Worm (Caenorhabditis elegans): ENCODE measurements around the gene T26A5.6.

Gene T26A5.6

DNA sequence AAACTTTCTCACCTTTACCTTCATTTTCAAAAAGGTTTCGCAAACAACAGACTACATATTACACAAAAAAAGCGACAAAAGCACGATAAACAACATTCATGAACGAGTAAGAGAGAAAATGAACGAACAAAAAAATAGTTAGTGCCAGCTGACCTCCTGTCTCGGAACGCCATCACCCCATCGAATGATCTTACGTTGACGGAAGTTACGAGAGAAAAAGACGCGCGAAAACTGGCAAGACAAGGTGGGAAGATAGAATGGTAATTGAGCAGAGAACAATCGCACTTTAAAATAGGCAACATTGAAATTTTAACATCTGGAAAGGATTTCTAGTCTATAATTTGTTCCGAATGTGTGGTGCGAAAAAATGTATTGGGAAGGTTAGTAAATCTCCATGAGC is 30.3 kb downstream of the T26A5.6 start:
- TF ChIP-seq zag-1 (tag; optimal IDR thresholded peaks at IDR 0.05) = no peak
- TF ChIP-seq lsy-12 (tag; optimal IDR thresholded peaks at IDR 0.05) = no peak
- no peak for TF ChIP-seq lin-15B (tag; optimal IDR thresholded peaks at IDR 0.05)
- TF ChIP-seq ztf-4 (tag; optimal IDR thresholded peaks at IDR 0.05) = no peak
- TF ChIP-seq nhr-23 (tag; optimal IDR thresholded peaks at IDR 0.05) = peak; percentile 34
- peak; percentile 32 for TF ChIP-seq egl-5 (tag; optimal IDR thresholded peaks at IDR 0.05)
- peak; percentile 42 for TF ChIP-seq ama-1 (optimal IDR thresholded peaks at IDR 0.05)
- peak; percentile 12 for TF ChIP-seq nhr-43 (tag; optimal IDR thresholded peaks at IDR 0.05; ENCODE audit: poor library complexity, severe bottlenecking)
- TF ChIP-seq nfya-1 (tag; optimal IDR thresholded peaks at IDR 0.05; ENCODE audit: insufficient read depth) = peak; percentile 10
- TF ChIP-seq snpc-4 (tag; optimal IDR thresholded peaks at IDR 0.05) = peak; percentile 30
- TF ChIP-seq pha-4 (tag; optimal IDR thresholded peaks at IDR 0.05) = peak; percentile 28
- TF ChIP-seq fkh-2 (tag; optimal IDR thresholded peaks at IDR 0.05) = no peak
- peak; percentile 61 for TF ChIP-seq nhr-25 (tag; optimal IDR thresholded peaks at IDR 0.05)
- no peak for TF ChIP-seq elt-3 (tag; optimal IDR thresholded peaks at IDR 0.05)

DNA sequence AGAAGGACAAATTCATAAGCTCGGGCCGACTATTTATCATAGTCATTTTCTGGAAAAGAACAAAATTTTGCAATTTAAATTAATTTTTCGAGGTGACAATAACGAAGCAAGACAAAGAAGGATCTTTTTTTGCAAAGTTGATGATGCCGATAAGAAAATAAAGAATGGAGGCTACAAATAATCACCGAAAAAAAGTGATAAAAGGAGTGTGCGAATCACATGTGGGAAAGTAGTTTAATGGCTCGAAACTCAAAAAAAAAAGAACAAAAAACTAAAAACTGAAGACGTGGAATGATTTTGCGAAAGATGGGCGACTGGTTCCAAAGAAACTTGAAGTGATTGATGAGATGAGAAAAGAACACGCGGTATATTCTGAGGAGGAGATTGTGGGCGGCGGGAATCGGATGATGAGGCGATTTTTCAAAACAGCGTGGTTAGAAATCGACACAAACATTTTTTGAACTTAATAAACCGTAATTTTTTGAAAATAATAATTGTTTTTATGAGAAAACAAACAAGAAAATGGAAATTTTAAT is 31.0 kb downstream of the T26A5.6 start, which contains the start of gene atgl-1:
Gene atgl-1 (minus strand): TSS at position 51 of the 536 bp plus-strand sequence.
- TF ChIP-seq ama-1 (optimal IDR thresholded peaks at IDR 0.05) (peak; percentile 17), nhr-25 (tag; optimal IDR thresholded peaks at IDR 0.05) (peak; percentile 24), snpc-4 (tag; optimal IDR thresholded peaks at IDR 0.05) (no peak)

DNA sequence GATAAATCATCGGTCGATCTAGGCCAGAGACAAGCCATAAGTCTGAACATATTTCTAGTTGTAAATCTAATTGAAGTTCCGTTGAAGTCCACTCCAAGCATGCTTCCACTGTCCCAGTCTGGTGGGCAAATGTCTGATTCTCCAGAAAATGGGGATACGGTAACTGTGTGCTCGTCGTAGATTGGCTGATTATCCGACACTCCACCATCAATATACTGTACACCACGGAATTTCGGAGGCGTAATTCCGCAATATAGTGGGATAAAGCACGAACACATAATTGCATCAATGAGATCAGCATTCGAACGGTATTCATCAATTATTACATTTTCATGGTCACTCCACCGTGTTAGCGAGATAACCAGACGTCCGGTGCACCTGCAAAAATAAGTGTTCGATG is 32.2 kb downstream of the T26A5.6 start:
- TF ChIP-seq ama-1 (optimal IDR thresholded peaks at IDR 0.05) (peak; percentile 59), nfya-1 (tag; optimal IDR thresholded peaks at IDR 0.05; ENCODE audit: insufficient read depth) (no peak), ztf-4 (tag; optimal IDR thresholded peaks at IDR 0.05) (no peak), ceh-16 (tag; optimal IDR thresholded peaks at IDR 0.05) (no peak), nhr-25 (tag; optimal IDR thresholded peaks at IDR 0.05) (peak; percentile 61), egl-5 (tag; optimal IDR thresholded peaks at IDR 0.05) (no peak)

DNA sequence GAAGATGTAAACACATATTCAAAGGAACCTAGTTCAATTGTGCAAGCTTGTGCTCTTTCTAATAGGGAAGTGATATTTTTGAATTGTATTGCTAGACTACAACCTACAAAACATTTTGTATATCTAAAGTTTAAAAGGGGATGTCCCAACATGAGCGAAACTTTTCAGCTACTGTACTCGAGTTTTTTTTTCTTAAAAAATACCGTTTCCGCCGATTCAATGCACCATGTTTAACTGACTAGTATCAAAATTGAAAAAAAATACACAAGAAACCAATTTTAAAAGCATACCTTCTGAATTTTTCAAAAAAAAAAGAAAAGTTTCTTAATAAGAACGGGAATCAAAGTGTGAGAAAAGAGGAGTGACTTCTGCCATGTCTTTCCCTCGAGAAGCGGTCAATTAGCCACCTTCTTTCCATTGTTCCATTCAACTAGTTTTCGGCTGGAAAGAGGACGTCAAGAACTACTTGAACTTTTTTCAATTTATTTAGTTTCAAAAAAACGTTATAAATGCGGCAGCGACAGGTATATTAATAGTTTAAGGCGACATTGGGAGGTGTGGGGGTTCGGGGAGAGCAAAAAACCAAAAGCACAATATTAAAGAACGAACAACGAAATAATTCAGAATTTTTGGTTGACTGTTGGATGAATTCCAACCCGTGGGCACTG is 35.1 kb downstream of the T26A5.6 start, which contains the start of gene nas-4:
Gene nas-4 (minus strand): TSS at position 351 of the 668 bp plus-strand sequence.
- TF ChIP-seq pha-4 (tag; optimal IDR thresholded peaks at IDR 0.05) (no peak), ama-1 (optimal IDR thresholded peaks at IDR 0.05) (peak; percentile 41), R02D3.7 (tag; optimal IDR thresholded peaks at IDR 0.05) (peak; percentile 39), mml-1 (tag; optimal IDR thresholded peaks at IDR 0.05) (no peak), elt-2 (tag; optimal IDR thresholded peaks at IDR 0.05) (peak; percentile 41), nhr-23 (tag; optimal IDR thresholded peaks at IDR 0.05) (peak; percentile 11), snpc-4 (tag; optimal IDR thresholded peaks at IDR 0.05) (no peak), ceh-9 (tag; optimal IDR thresholded peaks at IDR 0.05) (no peak), lsy-12 (tag; optimal IDR thresholded peaks at IDR 0.05) (peak; percentile 31), nhr-25 (tag; optimal IDR thresholded peaks at IDR 0.05) (peak; percentile 35), nhr-43 (tag; optimal IDR thresholded peaks at IDR 0.05; ENCODE audit: poor library complexity, severe bottlenecking) (peak; percentile 25), aly-2 (tag; optimal IDR thresholded peaks at IDR 0.05) (no peak), unc-62 (GFP tag; optimal IDR thresholded peaks at IDR 0.05) (no peak)

DNA sequence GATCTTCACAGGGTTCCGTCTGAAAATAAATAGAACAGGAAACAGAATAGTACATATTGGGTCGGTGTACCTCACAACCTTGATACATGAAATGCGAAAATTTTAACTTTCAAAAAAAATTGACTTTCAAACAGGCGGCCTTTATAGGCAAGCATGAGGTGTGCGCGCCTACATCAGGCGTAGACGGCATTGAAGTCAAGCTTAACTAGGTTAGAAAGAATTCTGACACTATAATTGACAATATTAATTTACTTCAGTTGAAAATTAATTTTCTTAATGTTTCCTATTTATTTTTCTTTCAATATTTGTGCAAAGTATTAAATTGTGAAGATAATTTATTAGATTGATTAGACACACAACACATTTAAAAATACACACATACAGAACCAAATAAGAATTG is 38.6 kb downstream of the T26A5.6 start, which contains the start of gene C05D11.5:
Gene C05D11.5 (minus strand): TSS at position 101 of the 400 bp plus-strand sequence.
- no peak for TF ChIP-seq lin-39 (tag; optimal IDR thresholded peaks at IDR 0.05)
- TF ChIP-seq unc-39 (tag; optimal IDR thresholded peaks at IDR 0.05) = no peak
- TF ChIP-seq nfya-1 (tag; optimal IDR thresholded peaks at IDR 0.05; ENCODE audit: insufficient read depth) = no peak
- TF ChIP-seq unc-62 (GFP tag; optimal IDR thresholded peaks at IDR 0.05) = no peak
- no peak for TF ChIP-seq lin-15B (tag; optimal IDR thresholded peaks at IDR 0.05)

DNA sequence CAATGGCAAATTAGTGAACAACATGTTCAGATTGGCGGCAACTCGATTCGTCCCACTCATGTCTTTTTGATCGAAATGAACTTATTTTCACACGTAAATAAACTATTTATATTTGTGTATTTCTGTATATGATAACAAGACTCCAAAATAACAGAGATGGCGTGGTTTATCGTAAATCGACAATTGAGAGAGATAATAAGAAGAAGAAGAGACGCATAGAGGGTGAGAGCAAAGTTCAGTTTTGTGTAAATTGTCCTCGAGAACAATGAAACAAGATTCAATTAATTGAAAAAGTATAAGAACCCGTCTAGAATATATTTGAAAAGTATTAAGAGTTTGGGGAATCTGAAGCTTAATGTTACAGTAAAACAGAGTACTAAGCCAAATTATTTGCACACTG is 39.1 kb downstream of the T26A5.6 start:
- TF ChIP-seq pqm-1 (tag; optimal IDR thresholded peaks at IDR 0.05) (peak; percentile 69), egl-27 (tag; optimal IDR thresholded peaks at IDR 0.05) (no peak), nhr-77 (tag; optimal IDR thresholded peaks at IDR 0.05) (no peak), lin-15B (tag; optimal IDR thresholded peaks at IDR 0.05) (peak; percentile 2), ama-1 (optimal IDR thresholded peaks at IDR 0.05) (no peak), ceh-9 (tag; optimal IDR thresholded peaks at IDR 0.05) (no peak), eor-1 (tag; optimal IDR thresholded peaks at IDR 0.05) (no peak), R02D3.7 (tag; optimal IDR thresholded peaks at IDR 0.05) (peak; percentile 12), nhr-11 (tag; optimal IDR thresholded peaks at IDR 0.05) (no peak), nhr-25 (tag; optimal IDR thresholded peaks at IDR 0.05) (peak; percentile 3), fos-1 (tag; optimal IDR thresholded peaks at IDR 0.05) (no peak), ceh-28 (tag; optimal IDR thresholded peaks at IDR 0.05) (no peak), nhr-237 (tag; optimal IDR thresholded peaks at IDR 0.05) (no peak), elt-2 (tag; optimal IDR thresholded peaks at IDR 0.05) (peak; percentile 26), nfya-1 (tag; optimal IDR thresholded peaks at IDR 0.05; ENCODE audit: insufficient read depth) (no peak), nhr-23 (tag; optimal IDR thresholded peaks at IDR 0.05) (no peak), jun-1 (tag; optimal IDR thresholded peaks at IDR 0.05) (no peak), daf-12 (tag; optimal IDR thresholded peaks at IDR 0.05) (no peak), mml-1 (tag; optimal IDR thresholded peaks at IDR 0.05) (no peak), unc-39 (tag; optimal IDR thresholded peaks at IDR 0.05) (no peak), nhr-12 (tag; optimal IDR thresholded peaks at IDR 0.05) (no peak), zag-1 (tag; optimal IDR thresholded peaks at IDR 0.05) (no peak)
